Worm (Caenorhabditis elegans): ENCODE results near the gene str-256.

Gene str-256

ce11 chrV:459464-459863, 41.7 kb downstream of the str-256 start, which contains the start of gene nhr-203 (continued):
- no peak for TF ChIP-seq nhr-41 (GFP tag; IDR thresholded peaks at IDR 0.05)
- peak; percentile 66 for TF ChIP-seq nhr-77 (tag; optimal IDR thresholded peaks at IDR 0.05)
- no peak for TF ChIP-seq Y105C5A.15 (GFP tag; IDR thresholded peaks at IDR 0.05)
- TF ChIP-seq dve-1 (tag; optimal IDR thresholded peaks at IDR 0.05; ENCODE audit: insufficient read depth) = peak; percentile 80
- TF ChIP-seq lin-39 (tag; optimal IDR thresholded peaks at IDR 0.05) = no peak
- no peak for TF ChIP-seq vab-7 (GFP tag; IDR thresholded peaks at IDR 0.05)
- no peak for TF ChIP-seq lin-29 (GFP tag; IDR thresholded peaks at IDR 0.05)
- no peak for TF ChIP-seq tra-1 (GFP tag; IDR thresholded peaks at IDR 0.05)
- TF ChIP-seq ceh-20 (GFP tag; IDR thresholded peaks at IDR 0.05) = no peak
- TF ChIP-seq Y48G9A.11 (GFP tag; IDR thresholded peaks at IDR 0.05) = no peak
- TF ChIP-seq snpc-1.2 (GFP tag; IDR thresholded peaks at IDR 0.05) = no peak
- TF ChIP-seq nhr-102 (tag; optimal IDR thresholded peaks at IDR 0.05) = peak; percentile 35
- TF ChIP-seq mdl-1 (tag; optimal IDR thresholded peaks at IDR 0.05) = no peak
- TF ChIP-seq F44E2.7 (GFP tag; IDR thresholded peaks at IDR 0.05) = no peak
- TF ChIP-seq D1046.2 (GFP tag; IDR thresholded peaks at IDR 0.05) = no peak
- peak; percentile 63 for TF ChIP-seq hlh-11 (tag; optimal IDR thresholded peaks at IDR 0.05)
- no peak for TF ChIP-seq ceh-32 (tag; optimal IDR thresholded peaks at IDR 0.05; ENCODE audit: poor library complexity)
- TF ChIP-seq ZK337.2 (GFP tag; IDR thresholded peaks at IDR 0.05) = no peak
- no peak for TF ChIP-seq madf-9 (GFP tag; conservative IDR thresholded peaks at IDR 0.05)
- TF ChIP-seq lsy-2 (tag; optimal IDR thresholded peaks at IDR 0.05) = peak in 1 of 2 experiments; percentile 6
- no peak for TF ChIP-seq zip-2 (tag; optimal IDR thresholded peaks at IDR 0.05)
- no peak for TF ChIP-seq F26F4.8 (GFP tag; conservative IDR thresholded peaks at IDR 0.05)
- no peak for TF ChIP-seq daf-16 (GFP tag; optimal IDR thresholded peaks at IDR 0.05)
- peak; percentile 81 for TF ChIP-seq daf-16 (tag; optimal IDR thresholded peaks at IDR 0.05)
- TF ChIP-seq aly-2 (tag; optimal IDR thresholded peaks at IDR 0.05) = no peak
- peak; percentile 49 for TF ChIP-seq nhr-48 (tag; optimal IDR thresholded peaks at IDR 0.05)

- TF ChIP-seq mdl-1 (tag; optimal IDR thresholded peaks at IDR 0.05) (no peak), mes-2 (tag; optimal IDR thresholded peaks at IDR 0.05; ENCODE audit: poor library complexity, severe bottlenecking) (no peak), dve-1 (tag; optimal IDR thresholded peaks at IDR 0.05; ENCODE audit: insufficient read depth) (peak; percentile 23), nhr-28 (tag; optimal IDR thresholded peaks at IDR 0.05) (peak; percentile 36), pqm-1 (tag; optimal IDR thresholded peaks at IDR 0.05) (peak; percentile 18), daf-16 (GFP tag; optimal IDR thresholded peaks at IDR 0.05) (no peak), daf-16 (tag; optimal IDR thresholded peaks at IDR 0.05) (peak; percentile 62)
Observed at ce11 chrV:457839-458238, 43.3 kb downstream of the str-256 start.

- TF ChIP-seq dmd-6 (GFP tag; IDR thresholded peaks at IDR 0.05) = no peak
- peak; percentile 53 for TF ChIP-seq aha-1 (tag)
Observed at ce11 chrV:453569-453968, 47.6 kb downstream of the str-256 start, which contains the start of gene nhr-98. TSS of gene nhr-98 (plus strand) at chrV:453869.

ce11 chrV:450757-451501, 50.2 kb downstream of the str-256 start, which contains the start of gene nhr-123:
TSS of gene nhr-123 (plus strand) at chrV:451451.
- peak; percentile 5 for TF ChIP-seq dve-1 (tag; optimal IDR thresholded peaks at IDR 0.05; ENCODE audit: insufficient read depth)
- peak in 1 of 2 experiments; percentile 25 for TF ChIP-seq unc-62 (GFP tag; optimal IDR thresholded peaks at IDR 0.05 in 1 of 2)
- no peak for TF ChIP-seq unc-62 (tag; optimal IDR thresholded peaks at IDR 0.05)
- no peak for TF ChIP-seq daf-19 (GFP tag; conservative IDR thresholded peaks at IDR 0.05)
- TF ChIP-seq php-3 (GFP tag; IDR thresholded peaks at IDR 0.05) = 0 out of 2 replicates have a peak, but pooled peaks have one; percentile 21
- TF ChIP-seq ceh-20 (GFP tag; IDR thresholded peaks at IDR 0.05) = no peak
- TF ChIP-seq aly-2 (tag; optimal IDR thresholded peaks at IDR 0.05) = no peak
- TF ChIP-seq daf-16 (GFP tag; optimal IDR thresholded peaks at IDR 0.05) = no peak
- TF ChIP-seq daf-16 (tag; optimal IDR thresholded peaks at IDR 0.05) = peak; percentile 67
- peak; percentile 46 for TF ChIP-seq nhr-28 (tag; optimal IDR thresholded peaks at IDR 0.05)
